Fruit fly (Drosophila melanogaster): Measurements from ENCODE around the gene CG3942.

- TF ChIP-seq psq (optimal IDR thresholded peaks at IDR 0.05) (no peak), CG8478 (optimal IDR thresholded peaks at IDR 0.05) (no peak)
Measured at dm6 chr3R:12239166-12239565, 14.8 kb upstream of the CG3942 start, which contains the start of gene Cyp313a3.

All from whole organism.